Worm (Caenorhabditis elegans): ENCODE measurements around the gene srh-301.

Gene srh-301

DNA sequence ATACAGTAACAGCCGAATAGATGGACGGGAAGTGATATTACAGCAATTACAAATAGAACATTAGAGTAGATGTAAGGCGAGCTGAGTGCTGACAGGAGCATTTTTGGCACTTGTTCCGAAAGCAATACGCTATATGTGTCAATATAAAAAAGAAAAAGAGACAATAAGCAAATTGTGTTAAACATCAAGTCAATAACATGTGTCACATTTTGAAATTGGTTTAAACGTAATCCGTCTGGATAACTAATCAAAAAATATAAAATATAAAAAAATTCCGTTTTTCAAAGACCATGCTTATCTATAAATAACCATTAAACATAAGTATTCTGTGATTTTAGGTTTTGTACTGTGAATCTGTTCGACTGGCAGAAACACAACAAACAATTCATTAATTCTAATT, 29.1 kb upstream of the srh-301 start, which contains the start of gene srh-288:
TSS of gene srh-288 (minus strand) at position 101 of the 400 bp plus-strand sequence.
- TF ChIP-seq ama-1 (optimal IDR thresholded peaks at IDR 0.05): no peak
- no peak for TF ChIP-seq ztf-4 (tag; optimal IDR thresholded peaks at IDR 0.05)
- no peak for TF ChIP-seq egl-5 (tag; optimal IDR thresholded peaks at IDR 0.05)
- no peak for TF ChIP-seq fkh-10 (GFP tag; optimal IDR thresholded peaks at IDR 0.05)
- no peak for TF ChIP-seq ZK546.5 (tag; optimal IDR thresholded peaks at IDR 0.05)
- TF ChIP-seq fos-1 (tag; optimal IDR thresholded peaks at IDR 0.05): no peak
- TF ChIP-seq elt-3 (tag; optimal IDR thresholded peaks at IDR 0.05): no peak
- no peak for TF ChIP-seq egl-27 (tag; optimal IDR thresholded peaks at IDR 0.05)
- TF ChIP-seq snpc-4 (tag; optimal IDR thresholded peaks at IDR 0.05): no peak
- TF ChIP-seq eor-1 (tag; optimal IDR thresholded peaks at IDR 0.05): no peak
- TF ChIP-seq nhr-76 (tag; optimal IDR thresholded peaks at IDR 0.05): no peak
- TF ChIP-seq daf-12 (tag; optimal IDR thresholded peaks at IDR 0.05): no peak
- TF ChIP-seq aly-2 (tag; optimal IDR thresholded peaks at IDR 0.05): no peak
- no peak for TF ChIP-seq R02D3.7 (tag; optimal IDR thresholded peaks at IDR 0.05)
- TF ChIP-seq elt-1 (tag; optimal IDR thresholded peaks at IDR 0.05): no peak
- TF ChIP-seq ztf-11 (tag; optimal IDR thresholded peaks at IDR 0.05): no peak
- no peak for TF ChIP-seq nhr-25 (tag; optimal IDR thresholded peaks at IDR 0.05)

- TF ChIP-seq aly-2 (tag; optimal IDR thresholded peaks at IDR 0.05) (no peak), skn-1 (tag; optimal IDR thresholded peaks at IDR 0.05) (no peak), nhr-76 (tag; optimal IDR thresholded peaks at IDR 0.05) (no peak), nhr-43 (tag; optimal IDR thresholded peaks at IDR 0.05; ENCODE audit: poor library complexity, severe bottlenecking) (no peak), R02D3.7 (tag; optimal IDR thresholded peaks at IDR 0.05) (no peak), jun-1 (tag; optimal IDR thresholded peaks at IDR 0.05) (no peak), ceh-9 (tag; optimal IDR thresholded peaks at IDR 0.05) (no peak), unc-62 (GFP tag; optimal IDR thresholded peaks at IDR 0.05) (no peak)
These were observed 25.9 kb upstream of the srh-301 start, which contains the start of gene srx-18 for ce11 chrV:17798789-17799188. srx-18 (minus strand) TSS chrV:17798889.

DNA sequence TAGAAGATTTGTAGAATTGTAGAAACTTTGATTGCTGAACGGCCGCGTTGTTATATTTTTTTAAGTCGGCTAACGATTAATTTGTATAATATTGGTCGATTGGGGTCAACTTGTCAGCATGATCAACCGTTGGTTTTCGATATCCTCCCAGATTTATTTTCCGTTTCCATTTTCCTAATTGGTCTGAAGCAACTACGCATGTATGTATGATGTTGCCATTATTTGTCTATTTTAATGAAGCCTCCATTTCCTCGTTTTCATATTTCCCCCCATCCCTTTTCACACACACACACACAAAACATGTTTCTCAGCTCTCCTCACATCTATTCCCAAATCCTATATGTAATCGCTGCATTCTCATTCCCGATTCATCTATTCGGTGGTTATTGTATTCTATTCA, 24.2 kb upstream of the srh-301 start, which contains the start of gene srh-287:
TSS of gene srh-287 (plus strand) at position 301 of the 400 bp plus-strand sequence.
- TF ChIP-seq zag-1 (tag; optimal IDR thresholded peaks at IDR 0.05) (no peak), nhr-11 (tag; optimal IDR thresholded peaks at IDR 0.05) (no peak), lsy-12 (tag; optimal IDR thresholded peaks at IDR 0.05) (no peak), unc-39 (tag; optimal IDR thresholded peaks at IDR 0.05) (no peak), ZK546.5 (tag; optimal IDR thresholded peaks at IDR 0.05) (no peak), mdl-1 (tag; optimal IDR thresholded peaks at IDR 0.05) (no peak), pqm-1 (tag; optimal IDR thresholded peaks at IDR 0.05) (no peak), unc-62 (GFP tag; optimal IDR thresholded peaks at IDR 0.05) (no peak), nhr-76 (tag; optimal IDR thresholded peaks at IDR 0.05) (no peak), jun-1 (tag; optimal IDR thresholded peaks at IDR 0.05) (no peak), tbx-2 (tag; optimal IDR thresholded peaks at IDR 0.05) (no peak), nfya-1 (tag; optimal IDR thresholded peaks at IDR 0.05; ENCODE audit: insufficient read depth) (no peak)

ce11 chrV:17802519-17802918, 22.2 kb upstream of the srh-301 start, which contains the start of the genes Y94A7B.11 and srh-292:
Y94A7B.11 (minus strand) TSS chrV:17802619.
srh-292 (plus strand) TSS chrV:17802769.
- TF ChIP-seq skn-1 (tag; optimal IDR thresholded peaks at IDR 0.05): no peak

- TF ChIP-seq fos-1 (tag; optimal IDR thresholded peaks at IDR 0.05) (no peak), ama-1 (optimal IDR thresholded peaks at IDR 0.05) (no peak), R02D3.7 (tag; optimal IDR thresholded peaks at IDR 0.05) (no peak), egl-27 (tag; optimal IDR thresholded peaks at IDR 0.05) (no peak), nhr-77 (tag; optimal IDR thresholded peaks at IDR 0.05) (no peak), pha-4 (tag; optimal IDR thresholded peaks at IDR 0.05) (no peak), ceh-9 (tag; optimal IDR thresholded peaks at IDR 0.05) (no peak), ZK546.5 (tag; optimal IDR thresholded peaks at IDR 0.05) (no peak), hmg-11 (tag; optimal IDR thresholded peaks at IDR 0.05) (no peak), snpc-4 (tag; optimal IDR thresholded peaks at IDR 0.05) (no peak), jun-1 (tag; optimal IDR thresholded peaks at IDR 0.05) (no peak), skn-1 (tag; optimal IDR thresholded peaks at IDR 0.05) (no peak), mml-1 (tag; optimal IDR thresholded peaks at IDR 0.05) (no peak), unc-39 (tag; optimal IDR thresholded peaks at IDR 0.05) (no peak)
These were observed 19.4 kb upstream of the srh-301 start, which contains the start of gene srh-291 for ce11 chrV:17805323-17805722. srh-291 (plus strand) TSS chrV:17805623.
